Fruit fly (Drosophila melanogaster): ENCODE data around the gene Pten.

The Pten gene

dm6 chr2L:10226724-10227407 lies 34.0 kb downstream of the Pten start, which contains the start of gene CG5708 (continued):
- TF ChIP-seq sqz (GFP tag; optimal IDR thresholded peaks at IDR 0.05) (no peak), H2.0 (GFP tag; IDR thresholded peaks at IDR 0.05) (no peak), trh (GFP tag; optimal IDR thresholded peaks at IDR 0.05) (no peak), emc (GFP tag; optimal IDR thresholded peaks at IDR 0.05) (no peak), en (GFP tag; optimal IDR thresholded peaks at IDR 0.05) (no peak), crp (GFP tag; optimal IDR thresholded peaks at IDR 0.05) (peak in 1 of 2 experiments; percentile 48), prd (optimal IDR thresholded peaks at IDR 0.05) (no peak), prd (GFP tag; IDR thresholded peaks at IDR 0.05) (0 out of 3 replicates have a peak, but pooled peaks have one; percentile 20), Fer2 (tag; optimal IDR thresholded peaks at IDR 0.05) (no peak), CG17802 (tag; optimal IDR thresholded peaks at IDR 0.05) (peak; percentile 82), CG10209 (GFP tag; optimal IDR thresholded peaks at IDR 0.05) (no peak), Hr39 (optimal IDR thresholded peaks at IDR 0.05) (no peak), nau (GFP tag; optimal IDR thresholded peaks at IDR 0.05) (no peak), grau (tag; optimal IDR thresholded peaks at IDR 0.05) (peak; percentile 24), Doc3 (GFP tag; IDR thresholded peaks at IDR 0.05; ENCODE audit: partially characterized antibody) (no peak), CG11093 (GFP tag; IDR thresholded peaks at IDR 0.05) (no peak), Pdp1 (GFP tag; optimal IDR thresholded peaks at IDR 0.05) (no peak), CoRest (tag; optimal IDR thresholded peaks at IDR 0.05) (peak; percentile 35), TFAM (GFP tag; optimal IDR thresholded peaks at IDR 0.05) (no peak), CG6854 (GFP tag; optimal IDR thresholded peaks at IDR 0.05) (no peak), CG31224 (GFP tag; IDR thresholded peaks at IDR 0.05) (no peak), CG10267 (tag; optimal IDR thresholded peaks at IDR 0.05) (peak; percentile 25), CTCF (GFP tag; optimal IDR thresholded peaks at IDR 0.05) (no peak), CG11723 (GFP tag; optimal IDR thresholded peaks at IDR 0.05) (peak; percentile 89), aop (GFP tag; IDR thresholded peaks at IDR 0.05) (no peak), onecut (GFP tag; IDR thresholded peaks at IDR 0.05) (no peak; the same call in 1 of the 2 replicates), insv (GFP tag; optimal IDR thresholded peaks at IDR 0.05) (no peak), CG3838 (GFP tag; optimal IDR thresholded peaks at IDR 0.05) (no peak), Gug (GFP tag; IDR thresholded peaks at IDR 0.05) (no peak), nmo (GFP tag; optimal IDR thresholded peaks at IDR 0.05) (peak; percentile 66), bowl (GFP tag; IDR thresholded peaks at IDR 0.05) (no peak), dan (GFP tag; IDR thresholded peaks at IDR 0.05) (no peak), CG18599 (GFP tag; optimal IDR thresholded peaks at IDR 0.05) (no peak), Dip2 (GFP tag; IDR thresholded peaks at IDR 0.05) (no peak), CG7357 (GFP tag; IDR thresholded peaks at IDR 0.05) (no peak), CG8765 (GFP tag; IDR thresholded peaks at IDR 0.05) (no peak), Med (GFP tag) (peak; percentile 76), CG33213 (GFP tag; optimal IDR thresholded peaks at IDR 0.05) (no peak), chinmo (GFP tag; IDR thresholded peaks at IDR 0.05; ENCODE audit: partially characterized antibody) (no peak), GATAe (GFP tag; conservative IDR thresholded peaks at IDR 0.05) (no peak), pzg (GFP tag; optimal IDR thresholded peaks at IDR 0.05) (peak; percentile 58), CG15269 (tag; optimal IDR thresholded peaks at IDR 0.05) (no peak), CG7839 (tag; optimal IDR thresholded peaks at IDR 0.05) (no peak), sens-2 (GFP tag; IDR thresholded peaks at IDR 0.05) (no peak), CG13287 (GFP tag; IDR thresholded peaks at IDR 0.05; ENCODE audit: partially characterized antibody) (peak; percentile 45; the same call in 1 of the 2 replicates), CG17612 (GFP tag; IDR thresholded peaks at IDR 0.05) (no peak), ab (GFP tag; optimal IDR thresholded peaks at IDR 0.05) (no peak), her (GFP tag; optimal IDR thresholded peaks at IDR 0.05) (no peak), phol (tag; optimal IDR thresholded peaks at IDR 0.05) (peak; percentile 48), eve (GFP tag; optimal IDR thresholded peaks at IDR 0.05) (no peak), mld (GFP tag; IDR thresholded peaks at IDR 0.05; ENCODE audit: partially characterized antibody) (no peak)
